Fruit fly (Drosophila melanogaster) whole organism, wandering third instar larva: ENCODE data around the gene CG42540.
A peak's percentile ranks its signal among the peaks of the same experiment; 100 is the strongest.

Experiments
- Abd-B ChIP-seq: fragments of >200 bp; optimal IDR thresholded peaks from 2 replicates; lab custom pipeline; 2017; ENCODE audit warnings: missing biosample characterization, missing genetic modification characterization
- CG32264 ChIP-seq: fragments of 200-800 bp; sonication (Bioruptor generic); optimal IDR thresholded peaks from 2 replicates; lab custom pipeline; 2016; ENCODE audit warnings: missing biosample characterization, missing genetic modification characterization
- CG9705 ChIP-seq: fragments of 200-800 bp; sonication (Bioruptor generic); optimal IDR thresholded peaks from 2 replicates; lab custom pipeline; 2018; ENCODE audit warnings: missing biosample characterization, mild to moderate bottlenecking, missing genetic modification characterization
- CrebA ChIP-seq: fragments of 200-800 bp; sonication (Bioruptor generic); optimal IDR thresholded peaks from 2 replicates; lab custom pipeline; 2016; ENCODE audit warnings: missing biosample characterization, mild to moderate bottlenecking, missing genetic modification characterization, borderline replicate concordance
- Dfd ChIP-seq: fragments of >200 bp; optimal IDR thresholded peaks from 2 replicates; lab custom pipeline; 2017; ENCODE audit warnings: missing biosample characterization, missing genetic modification characterization
- Dif ChIP-seq: fragments of 200-275, 200-300 bp; sonication (Bioruptor generic); optimal IDR thresholded peaks from 2 replicates; lab custom pipeline; 2018; ENCODE audit warnings: missing biosample characterization, missing genetic modification characterization; ENCODE audit not compliant: partially characterized antibody
- GATAd ChIP-seq: sonication (Bioruptor generic); optimal IDR thresholded peaks from 2 replicates; lab custom pipeline; 2016; ENCODE audit warnings: missing biosample characterization, missing genetic modification characterization
- HLH106 ChIP-seq: fragments of 200-800 bp; optimal IDR thresholded peaks from 3 replicates; lab custom pipeline; 2019; ENCODE audit warnings: missing biosample characterization, mild to moderate bottlenecking, missing genetic modification characterization, moderate library complexity
- Hnf4 ChIP-seq: fragments of 200-800 bp; sonication (Bioruptor generic); optimal IDR thresholded peaks from 2 replicates; lab custom pipeline; 2016; ENCODE audit warnings: missing biosample characterization, mild to moderate bottlenecking, missing genetic modification characterization
- Hr78 ChIP-seq: fragments of >200 bp; optimal IDR thresholded peaks from 2 replicates; lab custom pipeline; 2017; ENCODE audit warnings: missing biosample characterization, missing genetic modification characterization
- Hr83 ChIP-seq: fragments of 200-300 bp; sonication (Bioruptor generic); optimal IDR thresholded peaks from 2 replicates; lab custom pipeline; 2016; ENCODE audit warnings: missing biosample characterization, mild to moderate bottlenecking, missing genetic modification characterization, moderate library complexity; ENCODE audit not compliant: poor library complexity, severe bottlenecking
- Jra ChIP-seq: sonication (Bioruptor generic); optimal IDR thresholded peaks from 2 replicates; lab custom pipeline; 2016; ENCODE audit warnings: missing biosample characterization, missing genetic modification characterization
- Mio ChIP-seq: sonication (Bioruptor generic); optimal IDR thresholded peaks from 2 replicates; lab custom pipeline; 2016; ENCODE audit warnings: missing biosample characterization, missing genetic modification characterization
- Myc ChIP-seq: fragments of >200 bp; optimal IDR thresholded peaks from 2 replicates; lab custom pipeline; 2017
- N ChIP-seq: fragments of >200 bp; optimal IDR thresholded peaks from 2 replicates; lab custom pipeline; 2018; ENCODE audit warnings: missing biosample characterization, missing external identifiers, missing genetic modification characterization
- OdsH ChIP-seq: fragments of 200-800 bp; sonication (Bioruptor generic); optimal IDR thresholded peaks from 2 replicates; lab custom pipeline; 2016; ENCODE audit warnings: missing biosample characterization, mild to moderate bottlenecking, missing genetic modification characterization
- Rel ChIP-seq, 2 experiments: fragments of 200-800 bp; sonication (Bioruptor generic) in 1 of 2; optimal IDR thresholded peaks; 2 replicates in 1 of 2; 3 replicates in 1 of 2; lab custom pipeline; 2016 to 2019; ENCODE audit warnings: mild to moderate bottlenecking in 2 of 2, missing biosample characterization in 2 of 2, missing genetic modification characterization in 2 of 2, moderate library complexity in 1 of 2
- Sp1 ChIP-seq: fragments of 200-800 bp; sonication (Bioruptor generic); optimal IDR thresholded peaks from 3 replicates; lab custom pipeline; 2019; ENCODE audit warnings: missing biosample characterization, mild to moderate bottlenecking, missing genetic modification characterization, moderate library complexity
- Vsx2 ChIP-seq: fragments of 200-300, 225-300 bp; sonication (Bioruptor generic); optimal IDR thresholded peaks from 2 replicates; lab custom pipeline; 2018; ENCODE audit warnings: missing biosample characterization, missing genetic modification characterization; ENCODE audit not compliant: partially characterized antibody
- br ChIP-seq: fragments of 200-800 bp; sonication (Bioruptor generic); optimal IDR thresholded peaks from 2 replicates; lab custom pipeline; 2016; ENCODE audit warnings: missing biosample characterization, missing genetic modification characterization
- brk ChIP-seq: fragments of 200-800 bp; sonication (Bioruptor generic); optimal IDR thresholded peaks from 2 replicates; lab custom pipeline; 2016; ENCODE audit warnings: missing biosample characterization, mild to moderate bottlenecking, missing genetic modification characterization
- dmrt93B ChIP-seq: fragments of 200-800 bp; sonication (Bioruptor generic); optimal IDR thresholded peaks from 2 replicates; lab custom pipeline; 2018; ENCODE audit warnings: missing biosample characterization, mild to moderate bottlenecking, missing genetic modification characterization
- ey ChIP-seq: fragments of 200-800 bp; sonication (Bioruptor generic); optimal IDR thresholded peaks from 2 replicates; lab custom pipeline; 2016; ENCODE audit warnings: missing biosample characterization, missing genetic modification characterization
- foxo ChIP-seq, 2 experiments: fragments of 200-800 bp; sonication (Bioruptor generic); optimal IDR thresholded peaks; 2 replicates in 1 of 2; 3 replicates in 1 of 2; lab custom pipeline; 2016 to 2017; ENCODE audit warnings: missing biosample characterization in 2 of 2, missing genetic modification characterization in 2 of 2
- fru ChIP-seq: fragments of 200-800 bp; sonication (Bioruptor generic); optimal IDR thresholded peaks from 3 replicates; lab custom pipeline; 2016; ENCODE audit warnings: missing biosample characterization, mild to moderate bottlenecking, missing genetic modification characterization
- h ChIP-seq: fragments of 200-800 bp; sonication (Bioruptor generic); optimal IDR thresholded peaks from 3 replicates; lab custom pipeline; 2016; ENCODE audit warnings: missing biosample characterization, mild to moderate bottlenecking, missing genetic modification characterization
- jim ChIP-seq: fragments of 175-275, 200-325 bp; sonication (Bioruptor generic); optimal IDR thresholded peaks from 2 replicates; lab custom pipeline; 2016; ENCODE audit warnings: missing biosample characterization, mild to moderate bottlenecking, missing genetic modification characterization
- lola ChIP-seq: fragments of >200 bp; optimal IDR thresholded peaks from 2 replicates; lab custom pipeline; 2017; ENCODE audit warnings: missing biosample characterization, missing genetic modification characterization
- pan ChIP-seq: fragments of >200 bp; optimal IDR thresholded peaks from 2 replicates; lab custom pipeline; 2017
- psq ChIP-seq: fragments of 200-800 bp; sonication (Bioruptor generic); optimal IDR thresholded peaks from 3 replicates; lab custom pipeline; 2017; ENCODE audit warnings: missing biosample characterization, mild to moderate bottlenecking, missing genetic modification characterization, moderate library complexity
- rgr ChIP-seq: fragments of 200-800 bp; sonication (Bioruptor generic); optimal IDR thresholded peaks from 3 replicates; lab custom pipeline; 2016; ENCODE audit warnings: missing biosample characterization, mild to moderate bottlenecking, missing genetic modification characterization
- sage ChIP-seq: fragments of 200-800 bp; sonication (Bioruptor generic); optimal IDR thresholded peaks from 2 replicates; lab custom pipeline; 2016; ENCODE audit warnings: missing biosample characterization, mild to moderate bottlenecking, missing genetic modification characterization
- sv ChIP-seq: fragments of 200-800 bp; sonication (Bioruptor generic); optimal IDR thresholded peaks from 3 replicates; lab custom pipeline; 2016; ENCODE audit warnings: missing biosample characterization, missing genetic modification characterization
- usp ChIP-seq: fragments of >200 bp; optimal IDR thresholded peaks from 2 replicates; lab custom pipeline; 2017; ENCODE audit warnings: missing biosample characterization, missing genetic modification characterization
- woc ChIP-seq: sonication (Bioruptor generic); optimal IDR thresholded peaks from 2 replicates; lab custom pipeline; 2016; ENCODE audit warnings: missing biosample characterization, mild to moderate bottlenecking, missing genetic modification characterization

CG42540 gene

DNA sequence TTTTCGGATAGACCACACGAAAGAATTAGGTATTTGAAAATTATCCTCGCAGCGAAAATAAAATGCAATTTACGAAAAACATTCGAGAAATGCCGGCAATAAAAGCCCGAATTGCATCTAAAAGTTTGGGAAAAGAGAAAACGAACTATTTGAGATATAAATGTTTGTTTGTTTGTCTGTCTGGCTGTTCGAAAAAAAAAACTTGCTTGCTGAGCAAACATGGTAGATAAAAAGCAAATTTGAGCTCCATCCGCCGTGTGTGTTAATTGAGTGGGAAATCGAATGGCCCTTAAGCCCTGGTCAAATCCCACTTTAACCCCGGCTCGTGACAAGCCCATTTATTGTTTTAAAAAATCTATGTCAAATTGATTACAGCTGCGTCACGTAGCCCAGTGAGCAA, 59.2 kb downstream of the CG42540 start:
- no peak for TF ChIP-seq N (GFP tag; lab: Kevin White, UChicago)
- TF ChIP-seq Rel (GFP tag; optimal IDR thresholded peaks at IDR 0.05; lab: Kevin White, UChicago) = no peak
- TF ChIP-seq Rel (tag; optimal IDR thresholded peaks at IDR 0.05; lab: Kevin White, UChicago) = no peak
- TF ChIP-seq Hr78 (GFP tag; lab: Kevin White, UChicago) = no peak
- TF ChIP-seq sage = no peak
- TF ChIP-seq Mio (GFP tag; lab: Kevin White, UChicago) = no peak
- no peak for TF ChIP-seq OdsH (GFP tag; lab: Kevin White, UChicago)
- TF ChIP-seq jim (GFP tag; lab: Kevin White, UChicago) = no peak
- TF ChIP-seq Sp1 = no peak
- TF ChIP-seq h (GFP tag; lab: Kevin White, UChicago) = no peak

DNA sequence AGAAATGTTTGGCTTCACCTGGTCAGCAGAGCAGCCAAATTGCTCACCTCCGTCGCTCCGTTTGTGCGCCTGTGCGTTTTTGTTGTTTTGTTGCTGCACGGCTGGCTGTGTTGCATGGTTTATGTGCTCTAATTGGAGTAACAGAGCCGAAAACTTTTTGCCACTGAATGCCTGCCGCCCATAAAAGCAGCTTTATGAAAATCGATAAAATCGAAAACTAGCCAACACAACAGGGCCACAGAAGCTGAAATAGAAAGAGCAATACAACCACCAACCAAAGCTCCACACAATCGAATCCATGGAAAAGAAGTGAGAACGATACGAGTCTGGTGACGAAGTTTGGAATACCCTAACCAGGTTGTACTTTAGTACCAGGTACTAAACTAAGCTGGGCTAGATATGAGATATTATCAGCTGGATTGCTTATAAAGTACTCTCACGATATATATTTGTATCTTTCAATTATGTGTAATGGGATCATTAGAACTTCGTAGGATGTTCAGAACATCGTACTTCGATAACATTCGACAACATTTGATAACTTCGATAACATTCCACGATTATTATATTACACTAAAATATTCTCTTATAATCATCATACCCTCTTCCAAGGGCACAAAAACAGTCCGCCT, 63.1 kb downstream of the CG42540 start:
- TF ChIP-seq CG9705 (GFP tag; lab: Kevin White, UChicago) (no peak), foxo (GFP tag; optimal IDR thresholded peaks at IDR 0.05; lab: Kevin White, UChicago) (no peak), Vsx2 (no peak), sv (no peak), Hnf4 (GFP tag; lab: Kevin White, UChicago) (no peak), CG32264 (no peak), fru (GFP tag; lab: Kevin White, UChicago) (no peak), brk (no peak)

DNA sequence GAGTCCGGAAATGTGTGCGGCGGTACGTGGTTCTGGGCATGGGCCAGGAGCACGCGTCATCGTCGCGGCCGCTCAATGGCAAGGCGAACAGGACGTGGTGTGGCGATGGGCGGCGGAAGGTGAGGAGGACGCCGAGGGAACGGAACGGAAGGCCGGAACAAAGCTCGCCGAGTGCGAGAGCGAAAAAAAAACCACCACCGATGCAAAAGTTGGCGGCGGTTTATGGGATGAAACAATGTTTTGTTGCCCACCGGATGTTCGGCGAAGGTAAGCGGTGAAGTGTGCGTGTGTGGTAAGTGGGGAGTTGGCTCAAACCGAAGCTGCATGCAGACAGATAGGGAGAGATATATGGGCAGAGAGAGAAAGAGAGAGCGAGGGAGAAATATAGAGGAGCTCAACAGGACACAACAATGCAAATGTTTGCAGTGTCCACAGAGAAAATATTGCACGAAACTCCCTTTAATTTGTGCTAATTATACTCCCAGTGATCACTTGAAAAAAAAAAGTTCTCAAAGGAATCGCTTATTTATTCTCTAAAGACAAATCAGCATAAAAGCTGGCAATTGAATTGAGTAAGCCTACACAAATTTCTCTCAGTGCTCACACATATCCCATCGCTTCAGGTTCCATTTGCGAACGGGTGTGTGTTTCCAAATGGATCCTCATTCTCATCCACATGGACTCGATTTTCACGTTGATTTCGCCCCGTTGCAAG, 63.8 kb downstream of the CG42540 start:
- no peak for TF ChIP-seq dmrt93B (GFP tag; lab: Kevin White, UChicago)
- TF ChIP-seq Hr83 (GFP tag; lab: Kevin White, UChicago) = no peak
- peak; percentile 63 for TF ChIP-seq br (GFP tag; lab: Kevin White, UChicago)
- no peak for TF ChIP-seq Dfd (GFP tag; lab: Kevin White, UChicago)
- TF ChIP-seq sv = no peak
- TF ChIP-seq Abd-B (GFP tag; lab: Kevin White, UChicago) = no peak
- peak; percentile 59 for TF ChIP-seq rgr (GFP tag; lab: Kevin White, UChicago)
- peak; percentile 48 for TF ChIP-seq woc (GFP tag; lab: Kevin White, UChicago)
- no peak for TF ChIP-seq sage
- TF ChIP-seq Jra (GFP tag; lab: Kevin White, UChicago) = no peak
- TF ChIP-seq Hnf4 (GFP tag; lab: Kevin White, UChicago) = peak; percentile 38
- TF ChIP-seq pan (lab: Kevin White, UChicago) = no peak
- no peak for TF ChIP-seq Mio (GFP tag; lab: Kevin White, UChicago)
- peak in 1 of 2 experiments; percentile 73 for TF ChIP-seq foxo (GFP tag; optimal IDR thresholded peaks at IDR 0.05; lab: Kevin White, UChicago)
- TF ChIP-seq h (GFP tag; lab: Kevin White, UChicago) = peak; percentile 61
- no peak for TF ChIP-seq brk
- TF ChIP-seq usp (GFP tag; lab: Kevin White, UChicago) = no peak
- peak; percentile 24 for TF ChIP-seq psq (GFP tag; lab: Kevin White, UChicago)
- no peak for TF ChIP-seq Myc (lab: Kevin White, UChicago)
- TF ChIP-seq Hr78 (GFP tag; lab: Kevin White, UChicago) = no peak
- no peak for TF ChIP-seq Rel (GFP tag; optimal IDR thresholded peaks at IDR 0.05; lab: Kevin White, UChicago)
- TF ChIP-seq Rel (tag; optimal IDR thresholded peaks at IDR 0.05; lab: Kevin White, UChicago) = no peak
- TF ChIP-seq HLH106 (tag; lab: Kevin White, UChicago) = peak; percentile 51
- TF ChIP-seq OdsH (GFP tag; lab: Kevin White, UChicago) = peak; percentile 49
- no peak for TF ChIP-seq CG9705 (GFP tag; lab: Kevin White, UChicago)
- peak; percentile 72 for TF ChIP-seq fru (GFP tag; lab: Kevin White, UChicago)
- peak; percentile 47 for TF ChIP-seq Sp1
- TF ChIP-seq Dif (GFP tag; lab: Kevin White, UChicago) = no peak
- TF ChIP-seq ey (GFP tag; lab: Kevin White, UChicago) = peak; percentile 68
- TF ChIP-seq CrebA (GFP tag; lab: Kevin White, UChicago) = no peak
- no peak for TF ChIP-seq lola (GFP tag; lab: Kevin White, UChicago)
- TF ChIP-seq CG32264 = peak; percentile 17
- TF ChIP-seq GATAd (GFP tag; lab: Kevin White, UChicago) = no peak
- TF ChIP-seq N (GFP tag; lab: Kevin White, UChicago) = no peak
